Fruit fly (Drosophila melanogaster) whole organism, embryonic: ENCODE measurements around the gene Fst.

ENCODE experiments used
- CG11085 ChIP-seq: fragments of 200-800 bp; sonication (Bioruptor generic); IDR thresholded peaks from 2 replicates; pipeline ENCODE4 v1.3.6; 2022; ENCODE audit warnings: missing biosample characterization, missing genetic modification characterization
- CG17802 ChIP-seq: fragments of 200-800 bp; sonication (Bioruptor generic); optimal IDR thresholded peaks from 2 replicates; lab custom pipeline; 2018; ENCODE audit warnings: missing biosample characterization, mild to moderate bottlenecking, missing genetic modification characterization, moderate library complexity
- CG3281 ChIP-seq: fragments of 200-800 bp; sonication (Bioruptor generic); optimal IDR thresholded peaks from 3 replicates; lab custom pipeline; 2017; ENCODE audit warnings: missing biosample characterization, mild to moderate bottlenecking, missing genetic modification characterization
- CG8478 ChIP-seq: fragments of >200 bp; optimal IDR thresholded peaks from 2 replicates; lab custom pipeline; 2018
- H15 ChIP-seq: fragments of 200-800 bp; sonication (Bioruptor generic); IDR thresholded peaks from 3 replicates; pipeline ENCODE4 v1.3.6; 2022; ENCODE audit warnings: missing biosample characterization, missing genetic modification characterization
- HmgZ ChIP-seq: fragments of 200-800 bp; sonication (Bioruptor generic); optimal IDR thresholded peaks from 2 replicates; lab custom pipeline; 2018; ENCODE audit warnings: missing biosample characterization, mild to moderate bottlenecking, missing genetic modification characterization
- Opbp ChIP-seq: fragments of 200-800 bp; sonication (Bioruptor generic); IDR thresholded peaks from 3 replicates; pipeline ENCODE4 v1.3.6; 2022; ENCODE audit warnings: missing biosample characterization, missing genetic modification characterization; ENCODE audit not compliant: partially characterized antibody
- Vsx1 ChIP-seq: fragments of 200-800 bp; sonication (Bioruptor generic); optimal IDR thresholded peaks from 2 replicates; lab custom pipeline; 2017; ENCODE audit warnings: missing biosample characterization, mild to moderate bottlenecking, missing genetic modification characterization, missing genetic modification reagents
- gcm ChIP-seq: fragments of 200-800 bp; sonication (Bioruptor generic); optimal IDR thresholded peaks from 2 replicates; lab custom pipeline; 2019; ENCODE audit warnings: missing biosample characterization, mild to moderate bottlenecking, missing genetic modification characterization, moderate library complexity
- oc ChIP-seq: fragments of 200-800 bp; sonication (Bioruptor generic); optimal IDR thresholded peaks from 2 replicates; lab custom pipeline; 2018; ENCODE audit warnings: missing biosample characterization, mild to moderate bottlenecking, missing genetic modification characterization, moderate library complexity
- psq ChIP-seq: fragments of 200-800 bp; sonication (Bioruptor generic); optimal IDR thresholded peaks from 2 replicates; lab custom pipeline; 2017; ENCODE audit warnings: missing biosample characterization, missing genetic modification characterization
- wdn ChIP-seq: fragments of 200-800 bp; sonication (Bioruptor generic); IDR thresholded peaks from 2 replicates; pipeline ENCODE4 v1.3.6; 2022; ENCODE audit warnings: missing biosample characterization, missing genetic modification characterization

- TF ChIP-seq CG17802 (tag; lab: Kevin White, UChicago) (no peak), psq (no peak), H15 (GFP tag; lab: Robert Waterston, UW) (no peak), wdn (GFP tag; lab: Robert Waterston, UW) (no peak), CG8478 (lab: Kevin White, UChicago) (no peak), Vsx1 (no peak), HmgZ (no peak), CG11085 (GFP tag; lab: Robert Waterston, UW) (no peak), gcm (GFP tag; lab: Kevin White, UChicago) (no peak), oc (no peak), Opbp (GFP tag; lab: Robert Waterston, UW) (no peak), CG3281 (no peak)
Measured at dm6 chr3R:9628036-9628435, 17.9 kb downstream of the Fst start.
